Fruit fly (Drosophila melanogaster) whole organism, embryonic: Measurements from ENCODE around the gene hook.

Source experiments
- Blimp-1 ChIP-seq: fragments of 200-800 bp; sonication (Bioruptor generic); optimal IDR thresholded peaks from 3 replicates; lab custom pipeline; 2018; ENCODE audit warnings: missing biosample characterization, missing genetic modification characterization, mild to moderate bottlenecking, moderate library complexity, missing genetic modification reagents
- CG10654 ChIP-seq: fragments of 200-800 bp; sonication (Bioruptor generic); optimal IDR thresholded peaks from 2 replicates; lab custom pipeline; 2016; ENCODE audit warnings: missing biosample characterization, missing genetic modification characterization
- CG11456 ChIP-seq: fragments of 200-800 bp; sonication (Bioruptor generic); IDR thresholded peaks from 3 replicates; pipeline ENCODE4 v1.3.6; 2022; ENCODE audit warnings: missing biosample characterization, missing genetic modification characterization
- CG11696 ChIP-seq: fragments of 200-800 bp; sonication (Bioruptor generic); IDR thresholded peaks from 2 replicates; pipeline ENCODE4 v1.3.6; 2022; ENCODE audit warnings: missing biosample characterization, missing genetic modification characterization
- CG14667 ChIP-seq: fragments of 200-800 bp; sonication (Bioruptor generic); IDR thresholded peaks from 2 replicates; pipeline ENCODE4 v1.3.6; 2022; ENCODE audit warnings: missing biosample characterization, missing genetic modification characterization
- CG14710 ChIP-seq: fragments of 200-800 bp; sonication (Bioruptor generic); optimal IDR thresholded peaks from 3 replicates; lab custom pipeline; 2019; ENCODE audit warnings: missing biosample characterization, mild to moderate bottlenecking, missing genetic modification characterization, moderate library complexity
- CG15514 ChIP-seq: fragments of 200-800 bp; sonication (Bioruptor generic); optimal IDR thresholded peaks from 3 replicates; lab custom pipeline; 2017; ENCODE audit warnings: missing biosample characterization, missing genetic modification characterization, mild to moderate bottlenecking, moderate library complexity, missing genetic modification reagents
- CG1603 ChIP-seq: fragments of 200-800 bp; sonication (Bioruptor generic); optimal IDR thresholded peaks from 2 replicates; lab custom pipeline; 2019; ENCODE audit warnings: missing biosample characterization, mild to moderate bottlenecking, missing genetic modification characterization, moderate library complexity
- CG16815 ChIP-seq: fragments of 200-800 bp; sonication (Bioruptor generic); optimal IDR thresholded peaks from 3 replicates; lab custom pipeline; 2017; ENCODE audit warnings: missing biosample characterization, mild to moderate bottlenecking, missing genetic modification characterization
- CG17359 ChIP-seq: fragments of 200-800 bp; sonication (Bioruptor generic); optimal IDR thresholded peaks from 3 replicates; lab custom pipeline; 2018; ENCODE audit warnings: missing biosample characterization, mild to moderate bottlenecking, missing genetic modification characterization, moderate library complexity
- CG17802 ChIP-seq: fragments of 200-800 bp; sonication (Bioruptor generic); optimal IDR thresholded peaks from 2 replicates; lab custom pipeline; 2018; ENCODE audit warnings: missing biosample characterization, mild to moderate bottlenecking, missing genetic modification characterization, moderate library complexity
- CG18764 ChIP-seq: fragments of 200-800 bp; sonication (Bioruptor generic); optimal IDR thresholded peaks from 3 replicates; lab custom pipeline; 2016; ENCODE audit warnings: missing biosample characterization, missing genetic modification characterization
- CG2116 ChIP-seq: fragments of 200-800 bp; sonication (Bioruptor generic); optimal IDR thresholded peaks from 3 replicates; lab custom pipeline; 2018; ENCODE audit warnings: missing biosample characterization, mild to moderate bottlenecking, missing genetic modification characterization
- CG4820 ChIP-seq: fragments of 200-800 bp; sonication (Bioruptor generic); optimal IDR thresholded peaks from 3 replicates; lab custom pipeline; 2016; ENCODE audit warnings: missing biosample characterization, missing genetic modification characterization
- CG6254 ChIP-seq: fragments of 200-800 bp; sonication (Bioruptor generic); optimal IDR thresholded peaks from 3 replicates; lab custom pipeline; 2017; ENCODE audit warnings: mild to moderate bottlenecking, missing biosample characterization, missing genetic modification reagents, missing genetic modification characterization
- CG6654 ChIP-seq: fragments of 200-800 bp; sonication (Bioruptor generic); optimal IDR thresholded peaks from 2 replicates; lab custom pipeline; 2017; ENCODE audit warnings: missing biosample characterization, mild to moderate bottlenecking, missing genetic modification characterization
- CG7372 ChIP-seq: fragments of 200-800 bp; sonication (Bioruptor generic); IDR thresholded peaks from 2 replicates; pipeline ENCODE4 v1.3.6; 2022; ENCODE audit warnings: missing biosample characterization, missing genetic modification characterization
- CG8388 ChIP-seq: fragments of 200-800 bp; sonication (Bioruptor generic); optimal IDR thresholded peaks from 2 replicates; lab custom pipeline; 2019; ENCODE audit warnings: missing biosample characterization, mild to moderate bottlenecking, missing genetic modification characterization, moderate library complexity
- CG8765 ChIP-seq: fragments of 200-800 bp; sonication (Bioruptor generic); IDR thresholded peaks from 2 replicates; pipeline ENCODE4 v1.3.6; 2022; ENCODE audit warnings: missing biosample characterization, missing genetic modification characterization
- D ChIP-seq, 2 experiments: fragments of 200-800 bp in 1 of 2; fragments of >200 bp in 1 of 2; sonication (Bioruptor generic) in 1 of 2; optimal IDR thresholded peaks; 2 replicates in 1 of 2; 3 replicates in 1 of 2; lab custom pipeline; 2017; ENCODE audit warnings: mild to moderate bottlenecking in 1 of 2, missing biosample characterization in 1 of 2, missing genetic modification characterization in 1 of 2, missing genetic modification reagents in 1 of 2
- Dip3 ChIP-seq: fragments of 200-800 bp; sonication (Bioruptor generic); optimal IDR thresholded peaks from 3 replicates; lab custom pipeline; 2016; ENCODE audit warnings: missing biosample characterization, missing genetic modification characterization
- Dref ChIP-seq: fragments of 200-800 bp; sonication (Bioruptor generic); IDR thresholded peaks from 2 replicates; pipeline ENCODE4 v1.3.6; 2022; ENCODE audit warnings: missing biosample characterization, missing genetic modification characterization
- Fer3 ChIP-seq: fragments of 200-800 bp; sonication (Bioruptor generic); optimal IDR thresholded peaks from 2 replicates; lab custom pipeline; 2018; ENCODE audit warnings: missing biosample characterization, mild to moderate bottlenecking, missing genetic modification characterization, moderate library complexity
- GATAe ChIP-seq: fragments of 200-800 bp; sonication (Bioruptor generic); conservative IDR thresholded peaks from 2 replicates; pipeline ENCODE4 v1.3.6; 2022; ENCODE audit warnings: missing biosample characterization, missing genetic modification characterization
- H2.0 ChIP-seq: fragments of 200-800 bp; sonication (Bioruptor generic); IDR thresholded peaks from 2 replicates; pipeline ENCODE4 v1.3.6; 2022; ENCODE audit warnings: missing biosample characterization, missing genetic modification characterization
- Myb ChIP-seq: fragments of 200-800 bp; sonication (Bioruptor generic); optimal IDR thresholded peaks from 2 replicates; lab custom pipeline; 2016; ENCODE audit warnings: missing biosample characterization, missing genetic modification characterization
- NC2α ChIP-seq: fragments of 200-800 bp; sonication (Bioruptor generic); optimal IDR thresholded peaks from 2 replicates; lab custom pipeline; 2016; ENCODE audit warnings: missing biosample characterization, missing genetic modification characterization
- Nf-YA ChIP-seq: fragments of 200-800 bp; sonication (Bioruptor generic); IDR thresholded peaks from 2 replicates; pipeline ENCODE4 v1.3.6; 2022; ENCODE audit warnings: missing biosample characterization, missing genetic modification characterization
- Oaz ChIP-seq: fragments of 200-800 bp; sonication (Bioruptor generic); IDR thresholded peaks from 2 replicates; pipeline ENCODE4 v1.3.6; 2022; ENCODE audit warnings: missing biosample characterization, missing genetic modification characterization
- Vsx1 ChIP-seq: fragments of 200-800 bp; sonication (Bioruptor generic); optimal IDR thresholded peaks from 2 replicates; lab custom pipeline; 2017; ENCODE audit warnings: missing biosample characterization, mild to moderate bottlenecking, missing genetic modification characterization, missing genetic modification reagents
- al ChIP-seq: fragments of 200-800 bp; sonication (Bioruptor generic); IDR thresholded peaks from 2 replicates; pipeline ENCODE4 v1.3.6; 2022; ENCODE audit warnings: missing biosample characterization, missing genetic modification characterization
- aop ChIP-seq: fragments of 200-800 bp; sonication (Bioruptor generic); IDR thresholded peaks from 2 replicates; pipeline ENCODE4 v1.3.6; 2022; ENCODE audit warnings: missing biosample characterization, missing genetic modification characterization
- ato ChIP-seq: fragments of 200-800 bp; sonication (Bioruptor generic); IDR thresholded peaks from 2 replicates; pipeline ENCODE4 v1.3.6; 2022; ENCODE audit warnings: missing biosample characterization, missing genetic modification characterization; ENCODE audit not compliant: partially characterized antibody
- bbx ChIP-seq: fragments of 200-800 bp; sonication (Bioruptor generic); IDR thresholded peaks from 2 replicates; pipeline ENCODE4 v1.3.6; 2022; ENCODE audit warnings: missing biosample characterization, missing genetic modification characterization; ENCODE audit not compliant: partially characterized antibody
- da ChIP-seq: fragments of 200-800 bp; sonication (Bioruptor generic); optimal IDR thresholded peaks from 2 replicates; lab custom pipeline; 2016; ENCODE audit warnings: missing biosample characterization, missing genetic modification characterization
- dati ChIP-seq: fragments of 200-800 bp; sonication (Bioruptor generic); IDR thresholded peaks from 2 replicates; pipeline ENCODE4 v1.3.6; 2022; ENCODE audit warnings: missing biosample characterization, missing genetic modification characterization
- esg ChIP-seq: fragments of 200-800 bp; sonication (Bioruptor generic); conservative IDR thresholded peaks from 2 replicates; pipeline ENCODE4 v1.3.6; 2022; ENCODE audit warnings: missing biosample characterization, missing genetic modification characterization
- fd102C ChIP-seq: fragments of 200-800 bp; sonication (Bioruptor generic); optimal IDR thresholded peaks from 2 replicates; lab custom pipeline; 2018; ENCODE audit warnings: missing biosample characterization, mild to moderate bottlenecking, missing genetic modification characterization, moderate library complexity
- fd96Cb ChIP-seq: fragments of 200-800 bp; sonication (Bioruptor generic); optimal IDR thresholded peaks from 2 replicates; lab custom pipeline; 2018; ENCODE audit warnings: missing biosample characterization, mild to moderate bottlenecking, missing genetic modification characterization, moderate library complexity
- phol ChIP-seq: fragments of 200-800 bp; sonication (Bioruptor generic); optimal IDR thresholded peaks from 3 replicates; lab custom pipeline; 2018; ENCODE audit warnings: missing biosample characterization, mild to moderate bottlenecking, missing genetic modification characterization, moderate library complexity
- pita ChIP-seq: fragments of 200-800 bp; sonication (Bioruptor generic); optimal IDR thresholded peaks from 2 replicates; lab custom pipeline; 2017; ENCODE audit warnings: missing biosample characterization, mild to moderate bottlenecking, missing genetic modification characterization
- prd ChIP-seq, 3 experiments: fragments of >200 bp in 2 of 3; fragments of 200-800 bp in 1 of 3; sonication (Bioruptor generic) in 1 of 3; optimal IDR thresholded peaks in 2 of 3; IDR thresholded peaks in 1 of 3; 2 replicates in 2 of 3; 3 replicates in 1 of 3; pipeline versions ENCODE4 v1.3.6 to Lab custom; 2017 to 2022; ENCODE audit warnings: missing biosample characterization in 1 of 3, missing genetic modification characterization in 1 of 3
- pros ChIP-seq: fragments of 200-800 bp; sonication (Bioruptor generic); optimal IDR thresholded peaks from 3 replicates; lab custom pipeline; 2019; ENCODE audit warnings: missing biosample characterization, mild to moderate bottlenecking, missing genetic modification characterization, moderate library complexity
- repo ChIP-seq: fragments of 200-800 bp; sonication (Bioruptor generic); optimal IDR thresholded peaks from 2 replicates; lab custom pipeline; 2016; ENCODE audit warnings: missing biosample characterization, missing genetic modification characterization
- schlank ChIP-seq: fragments of 200-800 bp; sonication (Bioruptor generic); optimal IDR thresholded peaks from 2 replicates; lab custom pipeline; 2018; ENCODE audit warnings: missing biosample characterization, mild to moderate bottlenecking, missing genetic modification characterization
- sima ChIP-seq: fragments of 200-800 bp; sonication (Bioruptor generic); optimal IDR thresholded peaks from 2 replicates; lab custom pipeline; 2016; ENCODE audit warnings: missing biosample characterization, missing genetic modification characterization
- stc ChIP-seq: fragments of 200-800 bp; sonication (Bioruptor generic); IDR thresholded peaks from 2 replicates; pipeline ENCODE4 v1.3.6; 2022; ENCODE audit warnings: missing biosample characterization, missing genetic modification characterization
- trem ChIP-seq: fragments of 200-800 bp; optimal IDR thresholded peaks from 3 replicates; lab custom pipeline; 2019; ENCODE audit warnings: missing biosample characterization, mild to moderate bottlenecking, missing genetic modification characterization, moderate library complexity
- z ChIP-seq: fragments of 200-800 bp; sonication (Bioruptor generic); IDR thresholded peaks from 3 replicates; pipeline ENCODE4 v1.3.6; 2022; ENCODE audit warnings: missing biosample characterization, missing genetic modification characterization

Gene hook

dm6 chr2L:19009130-19009529, 24.2 kb downstream of the hook start, which contains the start of gene RpL30 (continued):
- TF ChIP-seq schlank (peak; percentile 92), H2.0 (peak; percentile 84), D (optimal IDR thresholded peaks at IDR 0.05; lab: Kevin White, UChicago) (no peak), D (GFP tag; optimal IDR thresholded peaks at IDR 0.05; lab: Kevin White, UChicago) (peak; percentile 83), CG6254 (GFP tag; lab: Kevin White, UChicago) (peak; percentile 87), CG11456 (peak; percentile 93), CG10654 (GFP tag; lab: Kevin White, UChicago) (peak; percentile 80), repo (peak; percentile 90), pros (GFP tag; lab: Kevin White, UChicago) (peak; percentile 31), CG8388 (GFP tag; lab: Kevin White, UChicago) (peak; percentile 82), CG17802 (tag; lab: Kevin White, UChicago) (peak; percentile 62), Blimp-1 (GFP tag; lab: Kevin White, UChicago) (peak; percentile 76), Vsx1 (GFP tag; lab: Kevin White, UChicago) (peak; percentile 90), CG11696 (GFP tag; lab: Robert Waterston, UW) (no peak; the same call in 1 of the 2 replicates), NC2α (GFP tag; lab: Kevin White, UChicago) (peak; percentile 91), Nf-YA (GFP tag; lab: Robert Waterston, UW) (peak; percentile 79; the same call in 1 of the 2 replicates)

DNA sequence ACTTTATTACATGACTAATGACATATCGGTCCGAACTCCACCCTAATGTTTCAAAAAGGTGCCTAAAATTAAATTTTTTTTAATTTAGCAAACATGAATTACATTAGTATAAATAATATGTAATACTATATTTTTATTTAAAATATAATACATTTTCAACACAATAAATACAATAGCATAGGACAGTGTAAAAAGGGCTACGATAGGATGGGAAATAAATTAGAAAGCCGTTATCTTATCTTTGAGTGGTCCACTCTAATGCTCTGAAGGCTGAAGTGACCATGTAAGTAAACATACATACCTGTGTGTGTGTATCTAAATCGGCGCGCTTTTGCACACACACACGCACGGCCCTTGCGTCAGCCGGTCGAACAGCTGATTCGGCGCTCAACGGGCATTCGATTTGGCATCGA, 30.3 kb downstream of the hook start, which contains the start of gene CG31793:
CG31793 (plus strand) TSS at position 409 of the 413 bp plus-strand sequence.
- no peak for TF ChIP-seq da (GFP tag; lab: Kevin White, UChicago)
- TF ChIP-seq GATAe (GFP tag; lab: Robert Waterston, UW): peak; percentile 76
- no peak for TF ChIP-seq sima
- TF ChIP-seq CG7372 (GFP tag; lab: Robert Waterston, UW): no peak
- TF ChIP-seq fd102C (GFP tag; lab: Kevin White, UChicago): no peak
- no peak for TF ChIP-seq CG1603 (tag; lab: Kevin White, UChicago)
- no peak for TF ChIP-seq z (GFP tag; lab: Robert Waterston, UW)
- peak; percentile 14 for TF ChIP-seq trem
- TF ChIP-seq CG15514 (GFP tag; lab: Kevin White, UChicago): peak; percentile 59
- no peak for TF ChIP-seq Oaz (GFP tag; lab: Robert Waterston, UW)
- no peak for TF ChIP-seq CG18764 (GFP tag; lab: Kevin White, UChicago)
- peak; percentile 2 for TF ChIP-seq CG14710 (tag; lab: Kevin White, UChicago)
- no peak for TF ChIP-seq CG8765 (GFP tag; lab: Robert Waterston, UW)
- peak; percentile 52 for TF ChIP-seq CG17359 (tag; lab: Kevin White, UChicago)
- peak; percentile 46 for TF ChIP-seq phol
- TF ChIP-seq ato: no peak
- no peak for TF ChIP-seq stc (GFP tag; lab: Robert Waterston, UW)
- TF ChIP-seq CG16815 (GFP tag; lab: Kevin White, UChicago): no peak
- no peak for TF ChIP-seq CG14667
- no peak for TF ChIP-seq Dip3 (GFP tag; lab: Kevin White, UChicago)
- TF ChIP-seq pita (GFP tag; lab: Kevin White, UChicago): no peak
- TF ChIP-seq bbx (GFP tag; lab: Robert Waterston, UW): peak; percentile 33; the same call in 1 of the 2 replicates
- TF ChIP-seq Myb (GFP tag; lab: Kevin White, UChicago): no peak
- no peak for TF ChIP-seq esg (GFP tag; lab: Robert Waterston, UW)
- no peak for TF ChIP-seq al (GFP tag; lab: Robert Waterston, UW)
- TF ChIP-seq aop (GFP tag; lab: Robert Waterston, UW): no peak
- TF ChIP-seq CG4820 (GFP tag; lab: Kevin White, UChicago): no peak
- TF ChIP-seq fd96Cb (tag; lab: Kevin White, UChicago): peak; percentile 26
- no peak for TF ChIP-seq dati (GFP tag; lab: Robert Waterston, UW)
- TF ChIP-seq CG2116: peak; percentile 1
- no peak for TF ChIP-seq prd (optimal IDR thresholded peaks at IDR 0.05; lab: Kevin White, UChicago)
- TF ChIP-seq prd (GFP tag; IDR thresholded peaks at IDR 0.05; lab: Robert Waterston, UW): 0 out of 3 replicates have a peak, but pooled peaks have one; percentile 17
- peak; percentile 64 for TF ChIP-seq Fer3
- no peak for TF ChIP-seq Dref (GFP tag; lab: Robert Waterston, UW)
- no peak for TF ChIP-seq CG6654 (GFP tag; lab: Kevin White, UChicago)
